Worm (Caenorhabditis elegans) whole organism, late embryonic: Measurements from ENCODE around the gene mrpl-10.

ENCODE experiments used
- C08G9.2 ChIP-seq: sonication (generic microtip); optimal IDR thresholded peaks from 2 replicates; lab custom pipeline; 2016; ENCODE audit warnings: mild to moderate bottlenecking, missing genetic modification characterization, moderate library complexity, missing compliant biosample characterization
- C38D4.7 ChIP-seq: fragments of 200-800 bp; sonication (Bioruptor generic); optimal IDR thresholded peaks from 2 replicates; lab custom pipeline; 2018; ENCODE audit warnings: mild to moderate bottlenecking, missing genetic modification characterization, moderate library complexity, missing compliant biosample characterization
- F13H6.1 ChIP-seq: sonication (generic microtip); optimal IDR thresholded peaks from 2 replicates; lab custom pipeline; 2016; ENCODE audit warnings: missing genetic modification characterization, missing compliant biosample characterization
- K09A11.1 ChIP-seq: sonication (generic microtip); optimal IDR thresholded peaks from 2 replicates; lab custom pipeline; 2017; ENCODE audit warnings: antibody characterized with exemption, mild to moderate bottlenecking, missing genetic modification characterization, missing compliant biosample characterization; ENCODE audit not compliant: insufficient read depth
- ahr-1 ChIP-seq: sonication (generic microtip); optimal IDR thresholded peaks from 2 replicates; lab custom pipeline; 2016; ENCODE audit warnings: missing genetic modification characterization, missing compliant biosample characterization
- ceh-14 ChIP-seq: sonication (generic microtip); optimal IDR thresholded peaks from 2 replicates; lab custom pipeline; 2016; ENCODE audit warnings: missing genotype, missing genetic modification characterization, missing compliant biosample characterization
- ceh-22 ChIP-seq: sonication (generic microtip); optimal IDR thresholded peaks from 2 replicates; lab custom pipeline; 2017; ENCODE audit warnings: missing biosample characterization, missing genetic modification characterization
- ceh-24 ChIP-seq: sonication (generic microtip); optimal IDR thresholded peaks from 2 replicates; lab custom pipeline; 2016; ENCODE audit warnings: mild to moderate bottlenecking, missing genetic modification characterization, missing compliant biosample characterization
- ceh-31 ChIP-seq: sonication (generic microtip); optimal IDR thresholded peaks from 2 replicates; lab custom pipeline; 2016; ENCODE audit warnings: missing genetic modification characterization, missing compliant biosample characterization
- ceh-34 ChIP-seq: sonication (generic microtip); optimal IDR thresholded peaks from 2 replicates; lab custom pipeline; 2016; ENCODE audit warnings: mild to moderate bottlenecking, missing genetic modification characterization, missing compliant biosample characterization
- ceh-45 ChIP-seq: fragments of 200-800 bp; sonication (Bioruptor generic); IDR thresholded peaks from 2 replicates; pipeline ENCODE4 v1.3.6; 2022; ENCODE audit warnings: missing genetic modification reagents, missing genetic modification characterization, missing compliant biosample characterization
- ceh-6 ChIP-seq: fragments of 200-800 bp; sonication (Bioruptor generic); optimal IDR thresholded peaks from 2 replicates; lab custom pipeline; 2018; ENCODE audit warnings: mild to moderate bottlenecking, missing genetic modification characterization, missing compliant biosample characterization
- che-1 ChIP-seq: sonication (generic microtip); optimal IDR thresholded peaks from 2 replicates; lab custom pipeline; 2016; ENCODE audit warnings: mild to moderate bottlenecking, missing genetic modification characterization, missing compliant biosample characterization
- dmd-4 ChIP-seq: sonication (generic microtip); optimal IDR thresholded peaks from 2 replicates; lab custom pipeline; 2016; ENCODE audit warnings: borderline replicate concordance, missing genetic modification characterization, missing compliant biosample characterization
- elt-2 ChIP-seq: sonication (generic microtip); optimal IDR thresholded peaks from 2 replicates; lab custom pipeline; 2016; ENCODE audit warnings: missing genetic modification reagents, missing genetic modification characterization, missing compliant biosample characterization
- ets-4 ChIP-seq: sonication (generic microtip); optimal IDR thresholded peaks from 2 replicates; lab custom pipeline; 2016; ENCODE audit warnings: missing genetic modification characterization, missing compliant biosample characterization
- fkh-10 ChIP-seq: fragments of 150-350 bp; optimal IDR thresholded peaks from 2 replicates; lab custom pipeline; 2014; ENCODE audit warnings: missing biosample characterization, missing genetic modification reagents, missing genetic modification characterization
- fkh-6 ChIP-seq: sonication (generic microtip); optimal IDR thresholded peaks from 2 replicates; lab custom pipeline; 2016; ENCODE audit warnings: missing genetic modification characterization, missing compliant biosample characterization
- gmeb-2 ChIP-seq: sonication (generic microtip); optimal IDR thresholded peaks from 2 replicates; lab custom pipeline; 2016; ENCODE audit warnings: missing genetic modification characterization, inconsistent platforms, missing compliant biosample characterization
- hlh-13 ChIP-seq: fragments of 200-800 bp; sonication (Bioruptor generic); optimal IDR thresholded peaks from 2 replicates; lab custom pipeline; 2018; ENCODE audit warnings: mild to moderate bottlenecking, missing genetic modification characterization, missing compliant biosample characterization
- hlh-30 ChIP-seq: sonication (generic microtip); optimal IDR thresholded peaks from 2 replicates; lab custom pipeline; 2017; ENCODE audit warnings: antibody characterized with exemption, missing genetic modification characterization, missing compliant biosample characterization; ENCODE audit not compliant: insufficient read depth
- hlh-6 ChIP-seq: sonication (generic microtip); optimal IDR thresholded peaks from 2 replicates; lab custom pipeline; 2016; ENCODE audit warnings: missing genotype, missing genetic modification characterization, missing compliant biosample characterization
- nfya-1 ChIP-seq: sonication (generic microtip); optimal IDR thresholded peaks from 2 replicates; lab custom pipeline; 2017; ENCODE audit warnings: missing genetic modification characterization, mild to moderate bottlenecking, missing compliant biosample characterization, antibody characterized with exemption, moderate library complexity
- nhr-11 ChIP-seq: fragments of 150-350 bp; optimal IDR thresholded peaks from 2 replicates; lab custom pipeline; 2014; ENCODE audit warnings: missing biosample characterization, missing genetic modification characterization
- nhr-232 ChIP-seq: sonication (generic microtip); optimal IDR thresholded peaks from 2 replicates; lab custom pipeline; 2016; ENCODE audit warnings: missing genetic modification characterization, missing compliant biosample characterization
- npax-4 ChIP-seq: sonication (generic microtip); optimal IDR thresholded peaks from 2 replicates; lab custom pipeline; 2016; ENCODE audit warnings: missing genetic modification characterization, missing compliant biosample characterization
- odd-2 ChIP-seq: sonication (generic microtip); optimal IDR thresholded peaks from 2 replicates; lab custom pipeline; 2017; ENCODE audit warnings: antibody characterized with exemption, mild to moderate bottlenecking, missing genetic modification characterization, missing compliant biosample characterization
- pat-9 ChIP-seq: fragments of 200-800 bp; sonication (Bioruptor generic); optimal IDR thresholded peaks from 2 replicates; lab custom pipeline; 2018; ENCODE audit warnings: mild to moderate bottlenecking, missing genetic modification characterization, moderate library complexity, missing compliant biosample characterization
- pqm-1 ChIP-seq: sonication (generic microtip); optimal IDR thresholded peaks from 2 replicates; lab custom pipeline; 2016; ENCODE audit warnings: missing genetic modification characterization, missing compliant biosample characterization
- pros-1 ChIP-seq: fragments of 150-350 bp; optimal IDR thresholded peaks from 2 replicates; lab custom pipeline; 2014; ENCODE audit warnings: missing biosample characterization, missing genetic modification reagents, missing genetic modification characterization
- ref-2 ChIP-seq: sonication (generic microtip); optimal IDR thresholded peaks from 2 replicates; lab custom pipeline; 2016; ENCODE audit warnings: missing genetic modification characterization, missing compliant biosample characterization
- rnt-1 ChIP-seq: sonication (generic microtip); optimal IDR thresholded peaks from 2 replicates; lab custom pipeline; 2016; ENCODE audit warnings: missing genetic modification characterization, missing compliant biosample characterization
- sdc-2 ChIP-seq: sonication (generic microtip); optimal IDR thresholded peaks from 2 replicates; lab custom pipeline; 2016; ENCODE audit warnings: missing genotype, missing genetic modification characterization, missing compliant biosample characterization
- sox-2 ChIP-seq: fragments of 200-800 bp; sonication (Bioruptor generic); IDR thresholded peaks from 2 replicates; pipeline ENCODE4 v1.3.6; 2022; ENCODE audit warnings: missing genetic modification reagents, missing genetic modification characterization, missing compliant biosample characterization
- tbx-2 ChIP-seq: sonication (generic microtip); optimal IDR thresholded peaks from 2 replicates; lab custom pipeline; 2016; ENCODE audit warnings: missing genetic modification characterization, missing compliant biosample characterization
- unc-42 ChIP-seq: sonication (generic microtip); optimal IDR thresholded peaks from 2 replicates; lab custom pipeline; 2016; ENCODE audit warnings: missing genotype, missing genetic modification characterization, missing compliant biosample characterization
- zip-5 ChIP-seq: sonication (generic microtip); optimal IDR thresholded peaks from 2 replicates; lab custom pipeline; 2016; ENCODE audit warnings: missing genetic modification characterization, missing compliant biosample characterization
- ztf-16 ChIP-seq: sonication (generic microtip); optimal IDR thresholded peaks from 2 replicates; lab custom pipeline; 2017; ENCODE audit warnings: missing genetic modification characterization, missing compliant biosample characterization

The mrpl-10 gene

ce11 chrII:8264619-8265018 lies 13.7 kb downstream of the mrpl-10 start, which contains the start of gene srdh-1:
TSS of gene srdh-1 (plus strand) at chrII:8264661.
- TF ChIP-seq zip-5 (tag; lab: Kevin White, UChicago) (no peak), ceh-24 (tag; lab: Kevin White, UChicago) (no peak), C38D4.7 (GFP tag; lab: Kevin White, UChicago) (no peak), F13H6.1 (tag; lab: Kevin White, UChicago) (no peak), ceh-45 (GFP tag; lab: Robert Waterston, UW) (no peak), elt-2 (tag; lab: Kevin White, UChicago) (no peak), ceh-34 (no peak), nhr-232 (no peak), gmeb-2 (tag; lab: Kevin White, UChicago) (no peak), nhr-11 (tag; lab: Kevin White, UChicago) (no peak), sdc-2 (tag; lab: Kevin White, UChicago) (no peak), hlh-6 (tag; lab: Kevin White, UChicago) (no peak), fkh-10 (GFP tag; lab: Kevin White, UChicago) (no peak)
- TF ChIP-seq, all 69 proteins: peak for 0

DNA sequence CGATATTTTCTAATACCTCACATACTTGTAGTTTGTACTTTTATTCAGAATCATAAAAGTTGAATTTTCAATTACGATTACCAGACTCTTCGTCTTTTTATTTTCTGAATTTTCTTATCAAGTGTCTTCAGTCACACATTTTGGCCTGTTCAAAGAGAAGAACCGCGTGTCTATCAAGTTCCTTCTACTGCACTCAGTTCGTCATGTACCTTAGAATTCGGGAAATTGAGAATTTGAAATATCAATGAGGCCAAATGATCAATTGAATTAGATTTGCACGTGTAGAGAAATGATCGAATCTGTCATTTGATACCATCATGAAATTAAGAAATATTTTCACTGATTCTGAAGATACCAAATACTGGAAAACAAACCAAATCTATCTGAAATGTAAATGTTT lies 14.8 kb downstream of the mrpl-10 start:
- TF ChIP-seq pros-1 (tag; lab: Kevin White, UChicago) (no peak), K09A11.1 (tag; lab: Kevin White, UChicago) (no peak), tbx-2 (tag; lab: Kevin White, UChicago) (no peak), fkh-6 (tag; lab: Kevin White, UChicago) (no peak), ceh-14 (tag; lab: Kevin White, UChicago) (no peak), ceh-22 (tag; lab: Kevin White, UChicago) (no peak), ceh-31 (tag; lab: Kevin White, UChicago) (no peak), ceh-6 (GFP tag; lab: Kevin White, UChicago) (no peak), hlh-13 (GFP tag; lab: Kevin White, UChicago) (no peak), unc-42 (no peak), dmd-4 (tag; lab: Kevin White, UChicago) (no peak), sdc-2 (tag; lab: Kevin White, UChicago) (no peak), ref-2 (no peak), pqm-1 (tag; lab: Kevin White, UChicago) (no peak), npax-4 (tag; lab: Kevin White, UChicago) (no peak), zip-5 (tag; lab: Kevin White, UChicago) (no peak), ets-4 (tag; lab: Kevin White, UChicago) (no peak), C08G9.2 (tag; lab: Kevin White, UChicago) (no peak), sox-2 (GFP tag; lab: Robert Waterston, UW) (no peak)

DNA sequence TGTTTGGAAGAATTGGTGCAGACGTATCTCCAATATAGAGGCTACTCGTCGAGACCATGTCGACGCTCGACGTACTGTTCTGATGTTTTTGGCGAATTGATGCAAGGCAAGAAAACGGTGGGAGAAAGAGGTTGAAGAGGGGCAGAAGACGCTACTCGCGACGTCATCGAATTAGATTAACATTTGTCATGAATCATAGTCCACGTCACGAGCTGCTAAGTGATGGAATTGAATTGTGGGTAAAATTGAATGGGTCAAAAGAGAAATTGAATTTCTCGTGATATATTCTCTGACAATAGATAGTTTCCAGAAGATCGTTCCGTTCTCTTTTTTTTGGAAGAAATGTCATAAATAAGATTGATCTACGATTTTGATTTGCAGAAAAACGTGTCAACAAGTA lies 18.6 kb downstream of the mrpl-10 start:
- TF ChIP-seq hlh-30 (tag; lab: Kevin White, UChicago), result no peak

- TF ChIP-seq odd-2 (tag; lab: Kevin White, UChicago), result no peak
- TF ChIP-seq ceh-24 (tag; lab: Kevin White, UChicago), result no peak
- TF ChIP-seq ref-2, result no peak
- TF ChIP-seq ztf-16, result no peak
- no peak for TF ChIP-seq unc-42
- no peak for TF ChIP-seq npax-4 (tag; lab: Kevin White, UChicago)
- TF ChIP-seq rnt-1 (tag; lab: Kevin White, UChicago), result no peak
- no peak for TF ChIP-seq che-1 (tag; lab: Kevin White, UChicago)
- no peak for TF ChIP-seq gmeb-2 (tag; lab: Kevin White, UChicago)
- no peak for TF ChIP-seq ahr-1 (tag; lab: Kevin White, UChicago)
- TF ChIP-seq fkh-6 (tag; lab: Kevin White, UChicago), result no peak
- TF ChIP-seq zip-5 (tag; lab: Kevin White, UChicago), result no peak
- no peak for TF ChIP-seq pat-9 (tag; lab: Kevin White, UChicago)
- no peak for TF ChIP-seq nfya-1 (tag; lab: Kevin White, UChicago)
- TF ChIP-seq nhr-232, result no peak
Measured at ce11 chrII:8259038-8259437, 19.3 kb downstream of the mrpl-10 start, which contains the start of gene F35C11.6. TSS of gene F35C11.6 (minus strand) at chrII:8259138.
